Worm (Caenorhabditis elegans): ENCODE results near the gene rpl-42.

rpl-42 gene

ce11 chrII:11042878-11043331 is 49.6 kb upstream of the rpl-42 start (continued):
- TF ChIP-seq sptf-1 (tag; optimal IDR thresholded peaks at IDR 0.05) (no peak), lsy-2 (tag; optimal IDR thresholded peaks at IDR 0.05) (peak; percentile 59 to 77), nhr-19 (GFP tag; conservative IDR thresholded peaks at IDR 0.05) (peak; percentile 35), swsn-7 (tag; optimal IDR thresholded peaks at IDR 0.05) (peak; percentile 67), zag-1 (tag; optimal IDR thresholded peaks at IDR 0.05) (no peak), ztf-11 (tag; optimal IDR thresholded peaks at IDR 0.05) (peak in 1 of 2 experiments; percentile 5), lir-3 (tag; optimal IDR thresholded peaks at IDR 0.05; ENCODE audit: poor library complexity) (peak; percentile 43), nhr-85 (tag) (peak; percentile 52), mdl-1 (tag; optimal IDR thresholded peaks at IDR 0.05) (peak in 1 of 2 experiments; percentile 28), fkh-8 (tag; optimal IDR thresholded peaks at IDR 0.05) (peak; percentile 86), zip-4 (GFP tag; optimal IDR thresholded peaks at IDR 0.05) (peak; percentile 4), unc-30 (tag; optimal IDR thresholded peaks at IDR 0.05) (no peak), nhr-90 (tag; optimal IDR thresholded peaks at IDR 0.05; ENCODE audit: poor library complexity) (peak; percentile 22), efl-1 (optimal IDR thresholded peaks at IDR 0.05) (peak; percentile 57 to 60), efl-1 (GFP tag; optimal IDR thresholded peaks at IDR 0.05 in 1 of 2) (peak; percentile 35 to 94), lin-35 (GFP tag; optimal IDR thresholded peaks at IDR 0.05) (peak; percentile 62 to 66), egl-13 (tag; optimal IDR thresholded peaks at IDR 0.05) (peak; percentile 54), blmp-1 (tag; optimal IDR thresholded peaks at IDR 0.05) (no peak)

- TF ChIP-seq snu-23 (GFP tag; optimal IDR thresholded peaks at IDR 0.05): no peak
- TF ChIP-seq xbp-1 (tag; optimal IDR thresholded peaks at IDR 0.05): no peak
- peak; percentile 73 for TF ChIP-seq nhr-85 (tag)
- no peak for TF ChIP-seq pax-3 (tag; optimal IDR thresholded peaks at IDR 0.05)
- no peak for TF ChIP-seq nhr-84 (tag; optimal IDR thresholded peaks at IDR 0.05)
- no peak for TF ChIP-seq unc-98 (GFP tag; IDR thresholded peaks at IDR 0.05)
- TF ChIP-seq pag-3 (tag; optimal IDR thresholded peaks at IDR 0.05; ENCODE audit: borderline replicate concordance, insufficient read depth): no peak
- TF ChIP-seq efl-1 (optimal IDR thresholded peaks at IDR 0.05): no peak
- TF ChIP-seq efl-1 (GFP tag; optimal IDR thresholded peaks at IDR 0.05 in 1 of 2): peak in 1 of 2 experiments; percentile 53
- no peak for TF ChIP-seq pqm-1 (tag; optimal IDR thresholded peaks at IDR 0.05)
- no peak for TF ChIP-seq ztf-4 (tag; optimal IDR thresholded peaks at IDR 0.05)
- TF ChIP-seq nhr-19 (GFP tag; conservative IDR thresholded peaks at IDR 0.05): no peak
- TF ChIP-seq lin-35 (GFP tag; optimal IDR thresholded peaks at IDR 0.05): no peak
- TF ChIP-seq ceh-63 (GFP tag; optimal IDR thresholded peaks at IDR 0.05): no peak
Measured at ce11 chrII:11043546-11044192, 48.8 kb upstream of the rpl-42 start.

- no peak for TF ChIP-seq pax-3 (tag; optimal IDR thresholded peaks at IDR 0.05)
- no peak for TF ChIP-seq hpl-2 (GFP tag; optimal IDR thresholded peaks at IDR 0.05)
- no peak for TF ChIP-seq fkh-8 (tag; optimal IDR thresholded peaks at IDR 0.05)
- no peak for TF ChIP-seq nhr-90 (tag; optimal IDR thresholded peaks at IDR 0.05; ENCODE audit: poor library complexity)
- TF ChIP-seq C34B4.2 (tag; optimal IDR thresholded peaks at IDR 0.05): no peak
- no peak for TF ChIP-seq nhr-76 (tag; optimal IDR thresholded peaks at IDR 0.05)
- TF ChIP-seq nhr-19 (GFP tag; conservative IDR thresholded peaks at IDR 0.05): no peak
- TF ChIP-seq ceh-82 (tag; optimal IDR thresholded peaks at IDR 0.05): no peak
- TF ChIP-seq fos-1 (tag; optimal IDR thresholded peaks at IDR 0.05): no peak
- no peak for TF ChIP-seq xbp-1 (tag; optimal IDR thresholded peaks at IDR 0.05)
- TF ChIP-seq ces-1 (GFP tag; optimal IDR thresholded peaks at IDR 0.05): no peak
- TF ChIP-seq blmp-1 (tag; optimal IDR thresholded peaks at IDR 0.05): no peak
- TF ChIP-seq dpl-1 (GFP tag; optimal IDR thresholded peaks at IDR 0.05): no peak
- TF ChIP-seq nhr-237 (tag; optimal IDR thresholded peaks at IDR 0.05): no peak
- no peak for TF ChIP-seq irx-1 (tag; optimal IDR thresholded peaks at IDR 0.05)
- TF ChIP-seq lsy-2 (tag; optimal IDR thresholded peaks at IDR 0.05): no peak
- no peak for TF ChIP-seq fkh-4 (tag; optimal IDR thresholded peaks at IDR 0.05; ENCODE audit: borderline replicate concordance)
- TF ChIP-seq ceh-88 (GFP tag; IDR thresholded peaks at IDR 0.05): no peak
- no peak for TF ChIP-seq ztf-11 (tag; optimal IDR thresholded peaks at IDR 0.05)
- TF ChIP-seq nhr-85 (tag): no peak
Measured at ce11 chrII:11044193-11044568, 48.3 kb upstream of the rpl-42 start.
